Fruit fly (Drosophila melanogaster) whole organism, embryonic: Measurements from ENCODE around the gene CG11608.

Experiments
- CG10321 ChIP-seq: fragments of 200-800 bp; sonication (Bioruptor generic); IDR thresholded peaks from 2 replicates; pipeline ENCODE4 v1.3.6; 2022; ENCODE audit warnings: missing biosample characterization, missing genetic modification characterization
- CG11696 ChIP-seq: fragments of 200-800 bp; sonication (Bioruptor generic); IDR thresholded peaks from 2 replicates; pipeline ENCODE4 v1.3.6; 2022; ENCODE audit warnings: missing biosample characterization, missing genetic modification characterization
- CG12219 ChIP-seq: fragments of 200-800 bp; sonication (Bioruptor generic); optimal IDR thresholded peaks from 3 replicates; lab custom pipeline; 2018; ENCODE audit warnings: missing biosample characterization, mild to moderate bottlenecking, missing genetic modification characterization
- CG12299 ChIP-seq: fragments of 200-800 bp; sonication (Bioruptor generic); optimal IDR thresholded peaks from 2 replicates; lab custom pipeline; 2018; ENCODE audit warnings: missing biosample characterization, mild to moderate bottlenecking, missing genetic modification characterization
- CG14860 ChIP-seq: fragments of 200-800 bp; sonication (Bioruptor generic); IDR thresholded peaks from 3 replicates; pipeline ENCODE4 v1.3.6; 2022; ENCODE audit warnings: missing biosample characterization, missing genetic modification characterization; ENCODE audit not compliant: partially characterized antibody
- CG15011 ChIP-seq: fragments of 200-800 bp; sonication (Bioruptor generic); optimal IDR thresholded peaks from 3 replicates; lab custom pipeline; 2018; ENCODE audit warnings: missing biosample characterization, mild to moderate bottlenecking, missing genetic modification characterization
- CG16813 ChIP-seq: fragments of 200-800 bp; sonication (Bioruptor generic); IDR thresholded peaks from 3 replicates; pipeline ENCODE4 v1.3.6; 2022; ENCODE audit warnings: missing biosample characterization, missing genetic modification characterization; ENCODE audit not compliant: partially characterized antibody
- CG17186 ChIP-seq: fragments of 200-800 bp; sonication (Bioruptor generic); optimal IDR thresholded peaks from 3 replicates; lab custom pipeline; 2017; ENCODE audit warnings: missing biosample characterization, missing genetic modification reagents, missing genetic modification characterization
- CG2116 ChIP-seq: fragments of 200-800 bp; sonication (Bioruptor generic); optimal IDR thresholded peaks from 3 replicates; lab custom pipeline; 2018; ENCODE audit warnings: missing biosample characterization, mild to moderate bottlenecking, missing genetic modification characterization
- CG2202 ChIP-seq: fragments of 200-800 bp; sonication (Bioruptor generic); optimal IDR thresholded peaks from 2 replicates; lab custom pipeline; 2018; ENCODE audit warnings: missing biosample characterization, mild to moderate bottlenecking, missing genetic modification characterization
- CG30403 ChIP-seq: fragments of 200-800 bp; sonication (Bioruptor generic); optimal IDR thresholded peaks from 3 replicates; lab custom pipeline; 2016; ENCODE audit warnings: missing biosample characterization, missing genetic modification characterization
- CG31441 ChIP-seq: fragments of 200-800 bp; sonication (Bioruptor generic); IDR thresholded peaks from 2 replicates; pipeline ENCODE4 v1.3.6; 2022; ENCODE audit warnings: missing biosample characterization, missing genetic modification characterization
- CG3281 ChIP-seq: fragments of 200-800 bp; sonication (Bioruptor generic); optimal IDR thresholded peaks from 3 replicates; lab custom pipeline; 2017; ENCODE audit warnings: missing biosample characterization, mild to moderate bottlenecking, missing genetic modification characterization
- CG3726 ChIP-seq: fragments of 200-800 bp; sonication (Bioruptor generic); IDR thresholded peaks from 3 replicates; pipeline ENCODE4, ENCODE4 v1.3.6; 2022; ENCODE audit warnings: missing biosample characterization, missing genetic modification characterization
- CG4424 ChIP-seq: fragments of 200-800 bp; sonication (Bioruptor generic); optimal IDR thresholded peaks from 3 replicates; lab custom pipeline; 2016; ENCODE audit warnings: missing biosample characterization, missing genetic modification characterization
- CG6813 ChIP-seq: fragments of 200-800 bp; sonication (Bioruptor generic); optimal IDR thresholded peaks from 2 replicates; lab custom pipeline; 2017; ENCODE audit warnings: missing biosample characterization, missing genetic modification characterization, mild to moderate bottlenecking, moderate library complexity, missing genetic modification reagents
- CG8765 ChIP-seq: fragments of 200-800 bp; sonication (Bioruptor generic); IDR thresholded peaks from 2 replicates; pipeline ENCODE4 v1.3.6; 2022; ENCODE audit warnings: missing biosample characterization, missing genetic modification characterization
- CG9215 ChIP-seq: fragments of 200-800 bp; sonication (Bioruptor generic); IDR thresholded peaks from 2 replicates; pipeline ENCODE4 v1.3.6; 2022; ENCODE audit warnings: missing biosample characterization, missing genetic modification characterization
- CG9797 ChIP-seq: fragments of 200-800 bp; sonication (Bioruptor generic); optimal IDR thresholded peaks from 3 replicates; lab custom pipeline; 2018; ENCODE audit warnings: missing biosample characterization, mild to moderate bottlenecking, missing genetic modification characterization
- Chrac-16 ChIP-seq: fragments of 200-800 bp; sonication (Bioruptor generic); optimal IDR thresholded peaks from 3 replicates; lab custom pipeline; 2016; ENCODE audit warnings: missing biosample characterization, missing genetic modification characterization
- Dbx ChIP-seq: fragments of 200-800 bp; sonication (Bioruptor generic); IDR thresholded peaks from 3 replicates; pipeline ENCODE4 v1.3.6; 2022; ENCODE audit warnings: missing biosample characterization, missing genetic modification characterization
- Elba2 ChIP-seq: fragments of 200-800 bp; sonication (Bioruptor generic); optimal IDR thresholded peaks from 3 replicates; lab custom pipeline; 2016; ENCODE audit warnings: missing biosample characterization, missing genetic modification characterization
- Gsc ChIP-seq: fragments of 200-800 bp; sonication (Bioruptor generic); IDR thresholded peaks from 2 replicates; pipeline ENCODE4 v1.3.6; 2022; ENCODE audit warnings: missing biosample characterization, missing genetic modification characterization
- HmgD ChIP-seq: fragments of 200-800 bp; sonication (Bioruptor generic); optimal IDR thresholded peaks from 3 replicates; lab custom pipeline; 2016; ENCODE audit warnings: missing biosample characterization, missing genetic modification characterization
- Max ChIP-seq: fragments of 200-800 bp; sonication (Bioruptor generic); optimal IDR thresholded peaks from 2 replicates; lab custom pipeline; 2016; ENCODE audit warnings: missing biosample characterization, mild to moderate bottlenecking, missing genetic modification characterization
- NC2β ChIP-seq: fragments of 200-800 bp; sonication (Bioruptor generic); optimal IDR thresholded peaks from 2 replicates; lab custom pipeline; 2016; ENCODE audit warnings: missing biosample characterization, missing genetic modification characterization
- NFAT ChIP-seq: fragments of 200-800 bp; sonication (Bioruptor generic); IDR thresholded peaks from 2 replicates; pipeline ENCODE4 v1.3.6; 2022; ENCODE audit warnings: missing biosample characterization, missing genetic modification characterization
- Six4 ChIP-seq: fragments of 200-800 bp; sonication (Bioruptor generic); optimal IDR thresholded peaks from 2 replicates; lab custom pipeline; 2016; ENCODE audit warnings: missing biosample characterization, missing genetic modification characterization
- Xbp1 ChIP-seq: fragments of 200-800 bp; sonication (Bioruptor generic); optimal IDR thresholded peaks from 3 replicates; lab custom pipeline; 2016; ENCODE audit warnings: missing biosample characterization, mild to moderate bottlenecking, missing genetic modification characterization
- ap ChIP-seq: fragments of 200-800 bp; sonication (Bioruptor generic); IDR thresholded peaks from 2 replicates; pipeline ENCODE4 v1.3.6; 2022; ENCODE audit warnings: missing biosample characterization, missing genetic modification characterization
- az2 ChIP-seq: fragments of 200-800 bp; sonication (Bioruptor generic); optimal IDR thresholded peaks from 3 replicates; lab custom pipeline; 2016; ENCODE audit warnings: missing biosample characterization, missing genetic modification characterization
- bbx ChIP-seq: fragments of 200-800 bp; sonication (Bioruptor generic); IDR thresholded peaks from 2 replicates; pipeline ENCODE4 v1.3.6; 2022; ENCODE audit warnings: missing biosample characterization, missing genetic modification characterization; ENCODE audit not compliant: partially characterized antibody
- disco-r ChIP-seq: fragments of 200-800 bp; sonication (Bioruptor generic); optimal IDR thresholded peaks from 2 replicates; lab custom pipeline; 2016; ENCODE audit warnings: missing biosample characterization, missing genetic modification characterization
- dmrt99B ChIP-seq: fragments of 200-800 bp; sonication (Bioruptor generic); optimal IDR thresholded peaks from 2 replicates; lab custom pipeline; 2018; ENCODE audit warnings: missing biosample characterization, mild to moderate bottlenecking, missing genetic modification characterization, moderate library complexity
- gcm ChIP-seq: fragments of 200-800 bp; sonication (Bioruptor generic); optimal IDR thresholded peaks from 2 replicates; lab custom pipeline; 2019; ENCODE audit warnings: missing biosample characterization, mild to moderate bottlenecking, missing genetic modification characterization, moderate library complexity
- gcm2 ChIP-seq: fragments of 200-800 bp; sonication (Bioruptor generic); optimal IDR thresholded peaks from 2 replicates; lab custom pipeline; 2016; ENCODE audit warnings: missing biosample characterization, missing genetic modification characterization
- hbn ChIP-seq: fragments of 200-800 bp; sonication (Bioruptor generic); IDR thresholded peaks from 2 replicates; pipeline ENCODE4 v1.3.6; 2022; ENCODE audit warnings: missing biosample characterization, missing genetic modification characterization; ENCODE audit not compliant: partially characterized antibody
- lola ChIP-seq, 3 experiments: fragments of >200 bp in 2 of 3; fragments of 200-800 bp in 1 of 3; sonication (Bioruptor generic) in 1 of 3; optimal IDR thresholded peaks; 2 replicates each; lab custom pipeline; 2017 to 2019; ENCODE audit warnings: missing biosample characterization in 3 of 3, missing genetic modification characterization in 3 of 3, mild to moderate bottlenecking in 1 of 3, moderate library complexity in 1 of 3
- luna ChIP-seq: fragments of 200-800 bp; sonication (Bioruptor generic); optimal IDR thresholded peaks from 2 replicates; lab custom pipeline; 2016; ENCODE audit warnings: missing biosample characterization, missing genetic modification characterization
- pfk ChIP-seq: fragments of 200-800 bp; sonication (Bioruptor generic); optimal IDR thresholded peaks from 2 replicates; lab custom pipeline; 2018; ENCODE audit warnings: missing biosample characterization, mild to moderate bottlenecking, missing genetic modification characterization, moderate library complexity
- phol ChIP-seq: fragments of 200-800 bp; sonication (Bioruptor generic); optimal IDR thresholded peaks from 3 replicates; lab custom pipeline; 2018; ENCODE audit warnings: missing biosample characterization, mild to moderate bottlenecking, missing genetic modification characterization, moderate library complexity
- stc ChIP-seq: fragments of 200-800 bp; sonication (Bioruptor generic); IDR thresholded peaks from 2 replicates; pipeline ENCODE4 v1.3.6; 2022; ENCODE audit warnings: missing biosample characterization, missing genetic modification characterization
- tin ChIP-seq: fragments of 200-800 bp; sonication (Bioruptor generic); optimal IDR thresholded peaks from 3 replicates; lab custom pipeline; 2016; ENCODE audit warnings: missing biosample characterization, missing genetic modification characterization
- tll ChIP-seq, 2 experiments: fragments of 200-800 bp in 1 of 2; fragments of >200 bp in 1 of 2; sonication (Bioruptor generic) in 1 of 2; optimal IDR thresholded peaks; 2 replicates each; lab custom pipeline; 2017 to 2019; ENCODE audit warnings: missing biosample characterization in 2 of 2, missing genetic modification characterization in 2 of 2, mild to moderate bottlenecking in 1 of 2, moderate library complexity in 1 of 2
- tup ChIP-seq: fragments of 200-800 bp; sonication (Bioruptor generic); optimal IDR thresholded peaks from 2 replicates; lab custom pipeline; 2016; ENCODE audit warnings: missing biosample characterization, mild to moderate bottlenecking, missing genetic modification characterization, moderate library complexity
- tx ChIP-seq: fragments of 200-800 bp; sonication (Bioruptor generic); optimal IDR thresholded peaks from 2 replicates; lab custom pipeline; 2016; ENCODE audit warnings: missing biosample characterization, missing genetic modification characterization
- wek ChIP-seq: fragments of 200-800 bp; sonication (Bioruptor generic); optimal IDR thresholded peaks from 3 replicates; lab custom pipeline; 2018; ENCODE audit warnings: missing biosample characterization, mild to moderate bottlenecking, missing genetic modification characterization, moderate library complexity
- wor ChIP-seq: fragments of 200-800 bp; sonication (Bioruptor generic); IDR thresholded peaks from 2 replicates; pipeline ENCODE4 v1.3.6; 2022; ENCODE audit warnings: missing biosample characterization, missing genetic modification characterization
- z ChIP-seq: fragments of 200-800 bp; sonication (Bioruptor generic); IDR thresholded peaks from 3 replicates; pipeline ENCODE4 v1.3.6; 2022; ENCODE audit warnings: missing biosample characterization, missing genetic modification characterization
- zfh1 ChIP-seq: fragments of 200-800 bp; sonication (Bioruptor generic); IDR thresholded peaks from 3 replicates; pipeline ENCODE4 v1.3.6; 2022; ENCODE audit warnings: missing biosample characterization, missing genetic modification characterization
- zfh2 ChIP-seq: fragments of 200-800 bp; sonication (Bioruptor generic); optimal IDR thresholded peaks from 2 replicates; lab custom pipeline; 2016; ENCODE audit warnings: missing biosample characterization, missing genetic modification characterization

Gene CG11608

DNA sequence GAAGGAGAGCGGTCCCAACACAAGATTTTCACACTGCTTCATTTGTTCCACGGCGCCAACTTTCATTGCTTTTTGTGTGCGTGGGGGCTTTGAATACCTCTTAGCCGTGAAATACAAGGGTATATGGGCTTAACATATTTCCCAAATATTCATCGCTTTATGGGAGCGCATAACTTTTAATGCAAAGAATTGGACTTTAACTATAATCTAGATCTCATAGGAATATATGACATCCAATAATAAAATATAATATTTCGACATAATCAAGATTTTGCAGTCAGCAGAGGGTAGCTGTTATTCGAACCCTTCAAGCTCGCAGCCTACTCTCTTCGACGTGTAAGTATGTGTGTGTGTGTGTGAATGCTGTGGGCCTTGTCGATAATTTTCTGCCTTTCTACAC, 46.6 kb upstream of the CG11608 start (continued):
- no peak for TF ChIP-seq NC2β
- TF ChIP-seq CG17186 (GFP tag; lab: Kevin White, UChicago): no peak
- TF ChIP-seq Chrac-16: peak; percentile 2
- TF ChIP-seq dmrt99B: peak; percentile 59
- no peak for TF ChIP-seq bbx
- TF ChIP-seq zfh2: no peak
- peak; percentile 27; the same call in 1 of the 2 replicates for TF ChIP-seq CG31441 (GFP tag; lab: Robert Waterston, UW)
- TF ChIP-seq Max: no peak
- no peak for TF ChIP-seq lola (GFP tag; optimal IDR thresholded peaks at IDR 0.05; lab: Kevin White, UChicago)
- TF ChIP-seq wek (GFP tag; lab: Kevin White, UChicago): no peak
- TF ChIP-seq CG10321 (GFP tag; lab: Robert Waterston, UW): no peak
- TF ChIP-seq stc (GFP tag; lab: Robert Waterston, UW): peak; percentile 51; the same call in 1 of the 2 replicates
- no peak for TF ChIP-seq CG9797 (GFP tag; lab: Kevin White, UChicago)
- no peak for TF ChIP-seq phol
- TF ChIP-seq wor (GFP tag; lab: Robert Waterston, UW): no peak
- TF ChIP-seq disco-r: no peak
- no peak for TF ChIP-seq z
- TF ChIP-seq Xbp1: peak; percentile 39
- no peak for TF ChIP-seq CG14860 (GFP tag; lab: Robert Waterston, UW)
- no peak for TF ChIP-seq CG16813 (GFP tag; lab: Robert Waterston, UW)
- no peak for TF ChIP-seq gcm2 (GFP tag; lab: Kevin White, UChicago)
- no peak for TF ChIP-seq CG11696
- no peak for TF ChIP-seq ap
- no peak for TF ChIP-seq Gsc (GFP tag; lab: Robert Waterston, UW)
- no peak for TF ChIP-seq gcm (GFP tag; lab: Kevin White, UChicago)
- TF ChIP-seq CG3726 (GFP tag; lab: Robert Waterston, UW): no peak
- no peak for TF ChIP-seq CG2116 (GFP tag; lab: Kevin White, UChicago)
- TF ChIP-seq CG12299 (tag; lab: Kevin White, UChicago): no peak
- TF ChIP-seq az2: peak; percentile 9
- no peak for TF ChIP-seq CG15011
- TF ChIP-seq HmgD (GFP tag; lab: Kevin White, UChicago): no peak
- no peak for TF ChIP-seq CG9215
- no peak for TF ChIP-seq CG2202 (tag; lab: Kevin White, UChicago)
- TF ChIP-seq Elba2 (GFP tag; lab: Kevin White, UChicago): no peak
- no peak for TF ChIP-seq hbn (GFP tag; lab: Robert Waterston, UW)
- no peak for TF ChIP-seq tll (GFP tag; optimal IDR thresholded peaks at IDR 0.05; lab: Kevin White, UChicago)
- 0 out of 3 replicates have a peak, but pooled peaks have one; percentile 19 for TF ChIP-seq Dbx (GFP tag; lab: Robert Waterston, UW)
- no peak for TF ChIP-seq pfk (GFP tag; lab: Kevin White, UChicago)
- TF ChIP-seq CG4424 (GFP tag; lab: Kevin White, UChicago): no peak
- TF ChIP-seq CG8765 (GFP tag; lab: Robert Waterston, UW): no peak
- TF ChIP-seq tin (GFP tag; lab: Kevin White, UChicago): no peak
- no peak; the same call in 2 of the 3 replicates for TF ChIP-seq zfh1 (GFP tag; lab: Robert Waterston, UW)
- no peak for TF ChIP-seq luna (GFP tag; lab: Kevin White, UChicago)
- peak; percentile 16 for TF ChIP-seq CG12219 (GFP tag; lab: Kevin White, UChicago)
- TF ChIP-seq CG3281 (GFP tag; lab: Kevin White, UChicago): peak; percentile 35
- TF ChIP-seq tx (GFP tag; lab: Kevin White, UChicago): no peak
- TF ChIP-seq tup (GFP tag; lab: Kevin White, UChicago): no peak
- TF ChIP-seq NFAT (GFP tag; lab: Robert Waterston, UW): no peak
- TF ChIP-seq Six4 (GFP tag; lab: Kevin White, UChicago): no peak
- TF ChIP-seq CG30403 (GFP tag; lab: Kevin White, UChicago): peak; percentile 38
- TF ChIP-seq CG6813: peak; percentile 6
